Fruit fly (Drosophila melanogaster) whole organism, embryonic: ENCODE measurements around the gene Txl.

Experiments used
- ATbp ChIP-seq: fragments of 200-800 bp; sonication (Bioruptor generic); optimal IDR thresholded peaks from 2 replicates; lab custom pipeline; 2017; ENCODE audit warnings: missing biosample characterization, mild to moderate bottlenecking, missing genetic modification characterization, missing genetic modification reagents
- B-H2 ChIP-seq: fragments of 200-800 bp; sonication (Bioruptor generic); optimal IDR thresholded peaks from 2 replicates; lab custom pipeline; 2018; ENCODE audit warnings: missing biosample characterization, mild to moderate bottlenecking, missing genetic modification characterization
- CG10209 ChIP-seq: fragments of 200-800 bp; sonication (Bioruptor generic); optimal IDR thresholded peaks from 3 replicates; lab custom pipeline; 2017; ENCODE audit warnings: missing biosample characterization, mild to moderate bottlenecking, missing genetic modification characterization, missing genetic modification reagents
- CG10366 ChIP-seq: fragments of 200-800 bp; sonication (Bioruptor generic); IDR thresholded peaks from 2 replicates; pipeline ENCODE4 v1.3.6; 2022; ENCODE audit warnings: missing biosample characterization, missing genetic modification characterization
- CG11695 ChIP-seq: fragments of 200-800 bp; sonication (Bioruptor generic); IDR thresholded peaks from 3 replicates; pipeline ENCODE4 v1.3.6; 2022; ENCODE audit warnings: missing biosample characterization, missing genetic modification characterization
- CG14965 ChIP-seq: fragments of 200-800 bp; sonication (Bioruptor generic); optimal IDR thresholded peaks from 2 replicates; lab custom pipeline; 2016; ENCODE audit warnings: missing biosample characterization, missing genetic modification characterization, borderline replicate concordance
- CG16779 ChIP-seq: fragments of 200-800 bp; sonication (Bioruptor generic); IDR thresholded peaks from 2 replicates; pipeline ENCODE4 v1.3.6; 2022; ENCODE audit warnings: missing biosample characterization, missing genetic modification characterization
- CG17361 ChIP-seq: fragments of 200-800 bp; sonication (Bioruptor generic); IDR thresholded peaks from 3 replicates; pipeline ENCODE4 v1.3.6; 2022; ENCODE audit warnings: missing biosample characterization, missing genetic modification characterization
- CG2120 ChIP-seq: fragments of 200-800 bp; sonication (Bioruptor generic); optimal IDR thresholded peaks from 3 replicates; lab custom pipeline; 2016; ENCODE audit warnings: missing biosample characterization, missing genetic modification characterization
- CG31224 ChIP-seq: fragments of 200-800 bp; sonication (Bioruptor generic); IDR thresholded peaks from 2 replicates; pipeline ENCODE4 v1.3.6; 2022; ENCODE audit warnings: missing biosample characterization, missing genetic modification characterization
- CG3163 ChIP-seq: fragments of 200-800 bp; sonication (Bioruptor generic); optimal IDR thresholded peaks from 3 replicates; lab custom pipeline; 2016; ENCODE audit warnings: missing biosample characterization, missing genetic modification characterization
- CG32532 ChIP-seq: fragments of 200-800 bp; sonication (Bioruptor generic); IDR thresholded peaks from 2 replicates; pipeline ENCODE4 v1.3.6; 2022; ENCODE audit warnings: missing biosample characterization, missing genetic modification characterization
- CG34224 ChIP-seq: fragments of 200-800 bp; sonication (Bioruptor generic); IDR thresholded peaks from 3 replicates; pipeline ENCODE4 v1.3.6; 2022; ENCODE audit warnings: missing biosample characterization, missing genetic modification characterization; ENCODE audit not compliant: partially characterized antibody
- CG7372 ChIP-seq: fragments of 200-800 bp; sonication (Bioruptor generic); IDR thresholded peaks from 2 replicates; pipeline ENCODE4 v1.3.6; 2022; ENCODE audit warnings: missing biosample characterization, missing genetic modification characterization
- CG7987 ChIP-seq: fragments of 200-800 bp; sonication (Bioruptor generic); optimal IDR thresholded peaks from 2 replicates; lab custom pipeline; 2018; ENCODE audit warnings: missing biosample characterization, mild to moderate bottlenecking, missing genetic modification characterization, moderate library complexity
- CG8290 ChIP-seq, 3 experiments: fragments of 200-800 bp; sonication (Bioruptor generic); optimal IDR thresholded peaks; 2 replicates each; lab custom pipeline; 2016 to 2019; ENCODE audit warnings: missing biosample characterization in 3 of 3, missing genetic modification characterization in 3 of 3, mild to moderate bottlenecking in 2 of 3, moderate library complexity in 1 of 3
- CG9932 ChIP-seq: fragments of 200-800 bp; sonication (Bioruptor generic); IDR thresholded peaks from 2 replicates; pipeline ENCODE4 v1.3.6; 2022; ENCODE audit warnings: missing biosample characterization, missing genetic modification characterization
- Dek ChIP-seq: fragments of 200-800 bp; sonication (Bioruptor generic); optimal IDR thresholded peaks from 3 replicates; lab custom pipeline; 2019; ENCODE audit warnings: missing biosample characterization, mild to moderate bottlenecking, missing genetic modification characterization, moderate library complexity
- Dip2 ChIP-seq: fragments of 200-800 bp; sonication (Bioruptor generic); IDR thresholded peaks from 2 replicates; pipeline ENCODE4 v1.3.6; 2022; ENCODE audit warnings: missing biosample characterization, missing genetic modification characterization
- Max ChIP-seq: fragments of 200-800 bp; sonication (Bioruptor generic); optimal IDR thresholded peaks from 2 replicates; lab custom pipeline; 2016; ENCODE audit warnings: missing biosample characterization, mild to moderate bottlenecking, missing genetic modification characterization
- NFAT ChIP-seq: fragments of 200-800 bp; sonication (Bioruptor generic); IDR thresholded peaks from 2 replicates; pipeline ENCODE4 v1.3.6; 2022; ENCODE audit warnings: missing biosample characterization, missing genetic modification characterization
- Poxn ChIP-seq: fragments of 200-800 bp; sonication (Bioruptor generic); IDR thresholded peaks from 2 replicates; pipeline ENCODE4 v1.3.6; 2022; ENCODE audit warnings: missing biosample characterization, missing genetic modification characterization
- Ptx1 ChIP-seq: fragments of 200-800 bp; sonication (Bioruptor generic); IDR thresholded peaks from 2 replicates; pipeline ENCODE4 v1.3.6; 2022; ENCODE audit warnings: missing biosample characterization, missing genetic modification characterization
- Scr ChIP-seq: fragments of 200-800 bp; sonication (Bioruptor generic); IDR thresholded peaks from 2 replicates; pipeline ENCODE4 v1.3.6; 2022; ENCODE audit warnings: missing biosample characterization, missing genetic modification characterization; ENCODE audit not compliant: partially characterized antibody
- Six4 ChIP-seq: fragments of 200-800 bp; sonication (Bioruptor generic); optimal IDR thresholded peaks from 2 replicates; lab custom pipeline; 2016; ENCODE audit warnings: missing biosample characterization, missing genetic modification characterization
- Xbp1 ChIP-seq: fragments of 200-800 bp; sonication (Bioruptor generic); optimal IDR thresholded peaks from 3 replicates; lab custom pipeline; 2016; ENCODE audit warnings: missing biosample characterization, mild to moderate bottlenecking, missing genetic modification characterization
- Xrp1 ChIP-seq: fragments of 200-800 bp; sonication (Bioruptor generic); IDR thresholded peaks from 2 replicates; pipeline ENCODE4 v1.3.6; 2022; ENCODE audit warnings: missing biosample characterization, missing genetic modification characterization
- al ChIP-seq: fragments of 200-800 bp; sonication (Bioruptor generic); IDR thresholded peaks from 2 replicates; pipeline ENCODE4 v1.3.6; 2022; ENCODE audit warnings: missing biosample characterization, missing genetic modification characterization
- amos ChIP-seq: fragments of 200-800 bp; sonication (Bioruptor generic); IDR thresholded peaks from 2 replicates; pipeline ENCODE4 v1.3.6; 2022; ENCODE audit warnings: missing biosample characterization, missing genetic modification characterization; ENCODE audit not compliant: partially characterized antibody
- bsh ChIP-seq, 2 experiments: fragments of 200-800 bp; sonication (Bioruptor generic); optimal IDR thresholded peaks; 2 replicates each; lab custom pipeline; 2017 to 2018; ENCODE audit warnings: mild to moderate bottlenecking in 2 of 2, missing biosample characterization in 2 of 2, missing genetic modification characterization in 2 of 2, moderate library complexity in 1 of 2
- cg ChIP-seq: fragments of 200-800 bp; sonication (Bioruptor generic); optimal IDR thresholded peaks from 3 replicates; lab custom pipeline; 2019; ENCODE audit warnings: missing biosample characterization, mild to moderate bottlenecking, missing genetic modification characterization, moderate library complexity
- chinmo ChIP-seq: fragments of 200-800 bp; sonication (Bioruptor generic); IDR thresholded peaks from 4 replicates; pipeline ENCODE4 v1.3.6; 2022; ENCODE audit warnings: missing biosample characterization, missing genetic modification characterization; ENCODE audit not compliant: partially characterized antibody
- chm ChIP-seq: fragments of 200-800 bp; sonication (Bioruptor generic); IDR thresholded peaks from 2 replicates; pipeline ENCODE4 v1.3.6; 2022; ENCODE audit warnings: missing biosample characterization, missing genetic modification characterization
- chn ChIP-seq: fragments of 200-800 bp; sonication (Bioruptor generic); optimal IDR thresholded peaks from 2 replicates; lab custom pipeline; 2016; ENCODE audit warnings: missing biosample characterization, missing genetic modification characterization
- crol ChIP-seq: fragments of 200-800 bp; sonication (Bioruptor generic); IDR thresholded peaks from 2 replicates; pipeline ENCODE4 v1.3.6; 2022; ENCODE audit warnings: missing biosample characterization, missing genetic modification characterization
- da ChIP-seq: fragments of 200-800 bp; sonication (Bioruptor generic); optimal IDR thresholded peaks from 2 replicates; lab custom pipeline; 2016; ENCODE audit warnings: missing biosample characterization, missing genetic modification characterization
- dmrt11E ChIP-seq: fragments of 200-800 bp; sonication (Bioruptor generic); optimal IDR thresholded peaks from 3 replicates; lab custom pipeline; 2018; ENCODE audit warnings: missing biosample characterization, mild to moderate bottlenecking, missing genetic modification characterization, moderate library complexity
- gce ChIP-seq: fragments of 200-800 bp; sonication (Bioruptor generic); IDR thresholded peaks from 3 replicates; pipeline ENCODE4 v1.3.6; 2022; ENCODE audit warnings: missing biosample characterization, missing genetic modification characterization
- gfzf ChIP-seq: fragments of 200-800 bp; sonication (Bioruptor generic); optimal IDR thresholded peaks from 2 replicates; lab custom pipeline; 2016; ENCODE audit warnings: missing biosample characterization, mild to moderate bottlenecking, missing genetic modification characterization, moderate library complexity
- grn ChIP-seq: fragments of 200-800 bp; sonication (Bioruptor generic); optimal IDR thresholded peaks from 3 replicates; lab custom pipeline; 2017; ENCODE audit warnings: missing biosample characterization, missing genetic modification characterization
- gro ChIP-seq: fragments of 200-800 bp; sonication (Bioruptor generic); optimal IDR thresholded peaks from 2 replicates; lab custom pipeline; 2016; ENCODE audit warnings: missing biosample characterization, missing genetic modification characterization
- jing ChIP-seq: fragments of 200-800 bp; sonication (Bioruptor generic); optimal IDR thresholded peaks from 2 replicates; lab custom pipeline; 2018; ENCODE audit warnings: missing biosample characterization, mild to moderate bottlenecking, missing genetic modification characterization
- mam ChIP-seq: fragments of 200-800 bp; sonication (Bioruptor generic); optimal IDR thresholded peaks from 3 replicates; lab custom pipeline; 2016; ENCODE audit warnings: missing biosample characterization, missing genetic modification characterization
- nmo ChIP-seq: fragments of 200-800 bp; sonication (Bioruptor generic); optimal IDR thresholded peaks from 2 replicates; lab custom pipeline; 2018; ENCODE audit warnings: missing biosample characterization, mild to moderate bottlenecking, missing genetic modification characterization, moderate library complexity
- org-1 ChIP-seq: fragments of 200-800 bp; sonication (Bioruptor generic); optimal IDR thresholded peaks from 2 replicates; lab custom pipeline; 2017; ENCODE audit warnings: missing biosample characterization, missing genetic modification characterization
- row ChIP-seq: fragments of 200-800 bp; sonication (Bioruptor generic); IDR thresholded peaks from 3 replicates; pipeline ENCODE4 v1.3.6; 2022; ENCODE audit warnings: missing biosample characterization, missing genetic modification characterization
- run ChIP-seq: fragments of 200-800 bp; sonication (Bioruptor generic); optimal IDR thresholded peaks from 3 replicates; lab custom pipeline; 2018; ENCODE audit warnings: missing biosample characterization, mild to moderate bottlenecking, missing genetic modification characterization
- tna ChIP-seq: fragments of 200-800 bp; sonication (Bioruptor generic); IDR thresholded peaks from 2 replicates; pipeline ENCODE4 v1.3.6; 2022; ENCODE audit warnings: missing biosample characterization, missing genetic modification characterization; ENCODE audit not compliant: partially characterized antibody
- ttk ChIP-seq: fragments of 200-800 bp; sonication (Bioruptor generic); IDR thresholded peaks from 2 replicates; pipeline ENCODE4 v2.1.2; 2022; ENCODE audit warnings: missing biosample characterization, missing genetic modification characterization
- zen2 ChIP-seq: fragments of 200-800 bp; sonication (Bioruptor generic); IDR thresholded peaks from 3 replicates; pipeline ENCODE4 v1.3.6; 2022; ENCODE audit warnings: missing biosample characterization, missing genetic modification characterization; ENCODE audit not compliant: partially characterized antibody

Txl gene

DNA sequence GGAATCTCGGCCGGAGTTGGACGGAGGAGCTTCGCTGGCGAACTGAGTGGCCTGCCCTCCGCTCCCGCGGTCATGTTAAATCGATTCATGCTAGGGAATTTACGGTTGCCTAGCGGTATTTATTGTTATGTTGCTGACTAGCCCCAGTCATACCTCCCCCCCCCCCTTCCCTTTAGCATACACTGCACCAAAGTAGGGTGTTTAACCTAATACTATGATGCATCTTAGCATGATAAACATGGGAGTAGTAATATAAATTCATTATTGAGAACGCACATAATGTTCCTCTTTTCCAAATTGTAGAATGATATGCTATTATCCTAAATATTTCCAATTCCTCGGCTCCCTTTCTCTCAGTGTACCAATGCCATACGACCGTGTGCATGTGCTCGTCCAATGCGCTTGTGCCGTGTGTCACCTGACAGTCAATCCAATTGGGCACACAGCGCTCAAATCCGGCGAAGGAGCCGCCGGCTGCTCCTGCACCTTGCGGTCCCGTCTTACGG lies 30.9 kb downstream of the Txl start, which contains the start of gene Tektin-C (continued):
- TF ChIP-seq CG31224 (GFP tag; lab: Robert Waterston, UW) (no peak), org-1 (GFP tag; lab: Kevin White, UChicago) (no peak), da (no peak), NFAT (GFP tag; lab: Robert Waterston, UW) (no peak), nmo (GFP tag; lab: Kevin White, UChicago) (peak; percentile 11), row (peak; percentile 40; the same call in 1 of the 3 replicates), Poxn (GFP tag; lab: Robert Waterston, UW) (no peak), Dek (tag; lab: Kevin White, UChicago) (no peak), CG3163 (no peak), Ptx1 (GFP tag; lab: Robert Waterston, UW) (0 out of 2 replicates have a peak, but pooled peaks have one; percentile 5), zen2 (GFP tag; lab: Robert Waterston, UW) (no peak), CG7987 (GFP tag; lab: Kevin White, UChicago) (no peak), mam (no peak), amos (GFP tag; lab: Robert Waterston, UW) (no peak), ATbp (GFP tag; lab: Kevin White, UChicago) (no peak), CG2120 (GFP tag; lab: Kevin White, UChicago) (no peak), run (tag; lab: Kevin White, UChicago) (no peak), Dip2 (GFP tag; lab: Robert Waterston, UW) (no peak), ttk (GFP tag; lab: Robert Waterston, UW) (no peak), CG10366 (peak; percentile 17; the same call in 1 of the 2 replicates), B-H2 (GFP tag; lab: Kevin White, UChicago) (no peak), al (GFP tag; lab: Robert Waterston, UW) (no peak), CG9932 (GFP tag; lab: Robert Waterston, UW) (no peak), chn (no peak), CG11695 (GFP tag; lab: Robert Waterston, UW) (no peak), CG14965 (GFP tag; lab: Kevin White, UChicago) (no peak), gro (GFP tag; lab: Kevin White, UChicago) (no peak), grn (GFP tag; lab: Kevin White, UChicago) (no peak), Xrp1 (GFP tag; lab: Robert Waterston, UW) (peak; percentile 57; the same call in 1 of the 2 replicates), bsh (GFP tag; optimal IDR thresholded peaks at IDR 0.05; lab: Kevin White, UChicago) (peak in 1 of 2 experiments; percentile 19), CG16779 (0 out of 2 replicates have a peak, but pooled peaks have one; percentile 6), chm (GFP tag; lab: Robert Waterston, UW) (no peak)
- TF ChIP-seq, all 482 proteins: peak for 37

dm6 chr3L:5797274-5797673 lies 31.6 kb downstream of the Txl start:
- TF ChIP-seq chinmo (GFP tag; lab: Robert Waterston, UW) (peak; percentile 68; the same call in 1 of the 4 replicates), Xrp1 (GFP tag; lab: Robert Waterston, UW) (no peak), gce (GFP tag; lab: Robert Waterston, UW) (no peak), tna (GFP tag; lab: Robert Waterston, UW) (peak; percentile 29; the same call in 1 of the 2 replicates), Xbp1 (no peak), dmrt11E (tag; lab: Kevin White, UChicago) (no peak), CG10366 (no peak), Scr (no peak), CG7372 (GFP tag; lab: Robert Waterston, UW) (no peak), B-H2 (GFP tag; lab: Kevin White, UChicago) (no peak), CG17361 (GFP tag; lab: Robert Waterston, UW) (no peak), CG8290 (GFP tag; optimal IDR thresholded peaks at IDR 0.05; lab: Kevin White, UChicago) (no peak), CG8290 (tag; optimal IDR thresholded peaks at IDR 0.05; lab: Kevin White, UChicago) (no peak), gfzf (no peak), NFAT (GFP tag; lab: Robert Waterston, UW) (no peak), Six4 (GFP tag; lab: Kevin White, UChicago) (no peak), cg (GFP tag; lab: Kevin White, UChicago) (no peak), jing (GFP tag; lab: Kevin White, UChicago) (no peak), CG32532 (GFP tag; lab: Robert Waterston, UW) (peak; percentile 23; the same call in 1 of the 2 replicates), CG34224 (GFP tag; lab: Robert Waterston, UW) (peak; percentile 37; the same call in 1 of the 3 replicates), crol (peak; percentile 87), CG10209 (no peak), Max (GFP tag; lab: Kevin White, UChicago) (no peak)
